Worm (Caenorhabditis elegans) whole organism, mixed stage, embryonic: ENCODE results near the gene npr-2.

Experiments used
- M03D4.4 ChIP-seq: sonication (generic microtip); optimal IDR thresholded peaks from 2 replicates; lab custom pipeline; 2017; ENCODE audit warnings: mild to moderate bottlenecking, missing genetic modification characterization, missing compliant biosample characterization
- bed-3 ChIP-seq: fragments of 200-800 bp; sonication (Bioruptor generic); optimal IDR thresholded peaks from 3 replicates; lab custom pipeline; 2018; ENCODE audit warnings: mild to moderate bottlenecking, missing genetic modification characterization, moderate library complexity, missing compliant biosample characterization
- blmp-1 ChIP-seq: fragments of 150-350 bp; optimal IDR thresholded peaks from 2 replicates; lab custom pipeline; 2014; ENCODE audit warnings: missing biosample characterization, missing genetic modification characterization
- ceh-39 ChIP-seq: fragments of 150-350 bp; optimal IDR thresholded peaks from 2 replicates; lab custom pipeline; 2014; ENCODE audit warnings: missing biosample characterization, missing genetic modification characterization
- ceh-43 ChIP-seq: fragments of 200-800 bp; sonication (Bioruptor generic); optimal IDR thresholded peaks from 2 replicates; lab custom pipeline; 2018; ENCODE audit warnings: mild to moderate bottlenecking, missing genetic modification characterization, moderate library complexity, missing compliant biosample characterization
- ceh-83 ChIP-seq: fragments of 200-800 bp; sonication (Bioruptor generic); optimal IDR thresholded peaks from 2 replicates; lab custom pipeline; 2018; ENCODE audit warnings: mild to moderate bottlenecking, missing genetic modification characterization, missing compliant biosample characterization
- ces-1 ChIP-seq: fragments of 150-350 bp; optimal IDR thresholded peaks from 2 replicates; lab custom pipeline; 2014; ENCODE audit warnings: missing biosample characterization, missing genetic modification reagents, missing genetic modification characterization
- cnd-1 ChIP-seq: fragments of 200-800 bp; sonication (Bioruptor generic); optimal IDR thresholded peaks from 2 replicates; lab custom pipeline; 2018; ENCODE audit warnings: mild to moderate bottlenecking, missing genetic modification characterization, missing compliant biosample characterization
- drap-1 ChIP-seq: fragments of 200-800 bp; sonication (Bioruptor generic); optimal IDR thresholded peaks from 3 replicates; lab custom pipeline; 2018; ENCODE audit warnings: mild to moderate bottlenecking, missing genetic modification characterization, missing compliant biosample characterization
- elt-1 ChIP-seq: sonication (generic microtip); optimal IDR thresholded peaks from 2 replicates; lab custom pipeline; 2017; ENCODE audit warnings: missing genetic modification characterization, mild to moderate bottlenecking, missing compliant biosample characterization, antibody characterized with exemption, moderate library complexity, borderline replicate concordance; ENCODE audit not compliant: insufficient read depth
- elt-3 ChIP-seq: fragments of 150-350 bp; optimal IDR thresholded peaks from 2 replicates; lab custom pipeline; 2014; ENCODE audit warnings: missing biosample characterization, missing genetic modification characterization
- flh-1 ChIP-seq: fragments of 200-800 bp; sonication (Bioruptor generic); optimal IDR thresholded peaks from 2 replicates; lab custom pipeline; 2018; ENCODE audit warnings: mild to moderate bottlenecking, missing genetic modification characterization, moderate library complexity, missing compliant biosample characterization
- ham-2 ChIP-seq: fragments of 200-800 bp; sonication (Bioruptor generic); optimal IDR thresholded peaks from 2 replicates; lab custom pipeline; 2018; ENCODE audit warnings: mild to moderate bottlenecking, missing genetic modification characterization, missing compliant biosample characterization
- hlh-1 ChIP-seq: fragments of 150-350 bp; optimal IDR thresholded peaks from 2 replicates; lab custom pipeline; 2014; ENCODE audit warnings: missing biosample characterization, missing genetic modification reagents, missing genetic modification characterization
- lin-13 ChIP-seq: fragments of 150-350 bp; optimal IDR thresholded peaks from 2 replicates; lab custom pipeline; 2014; ENCODE audit warnings: missing biosample characterization, missing genetic modification characterization
- lin-32 ChIP-seq: fragments of 200-800 bp; sonication (Bioruptor generic); optimal IDR thresholded peaks from 2 replicates; lab custom pipeline; 2018; ENCODE audit warnings: mild to moderate bottlenecking, missing genetic modification characterization, missing compliant biosample characterization
- lsy-2 ChIP-seq: fragments of 150-350 bp; optimal IDR thresholded peaks from 2 replicates; lab custom pipeline; 2014; ENCODE audit warnings: missing biosample characterization, missing genetic modification characterization
- mab-5 ChIP-seq: fragments of 150-350 bp; optimal IDR thresholded peaks from 2 replicates; lab custom pipeline; 2014; ENCODE audit warnings: missing biosample characterization, missing genetic modification characterization
- mep-1 ChIP-seq: fragments of 150-350 bp; optimal IDR thresholded peaks from 2 replicates; lab custom pipeline; 2017; ENCODE audit warnings: missing biosample characterization, missing genetic modification reagents, missing genetic modification characterization, inconsistent platforms
- mls-2 ChIP-seq: sonication (generic microtip); optimal IDR thresholded peaks from 2 replicates; lab custom pipeline; 2016; ENCODE audit warnings: mild to moderate bottlenecking, missing genetic modification characterization, moderate library complexity, missing compliant biosample characterization
- nhr-12 ChIP-seq: fragments of 150-350 bp; optimal IDR thresholded peaks from 2 replicates; lab custom pipeline; 2014; ENCODE audit warnings: missing biosample characterization, missing genetic modification characterization
- nhr-2 ChIP-seq: fragments of 150-350 bp; optimal IDR thresholded peaks from 2 replicates; lab custom pipeline; 2014; ENCODE audit warnings: missing biosample characterization, missing genetic modification characterization
- nhr-237 ChIP-seq: fragments of 150-350 bp; optimal IDR thresholded peaks from 2 replicates; lab custom pipeline; 2014; ENCODE audit warnings: missing biosample characterization, missing genetic modification characterization
- nhr-28 ChIP-seq: fragments of 150-350 bp; optimal IDR thresholded peaks from 2 replicates; lab custom pipeline; 2014; ENCODE audit warnings: missing biosample characterization, missing genetic modification characterization
- nhr-76 ChIP-seq: sonication (generic microtip); optimal IDR thresholded peaks from 2 replicates; lab custom pipeline; 2017; ENCODE audit warnings: missing biosample characterization, missing genetic modification characterization
- pha-4 ChIP-seq: fragments of 150-350 bp; optimal IDR thresholded peaks from 2 replicates; lab custom pipeline; 2018; ENCODE audit warnings: missing biosample characterization, missing genetic modification reagents, missing genetic modification characterization
- sem-2 ChIP-seq: fragments of 200-800 bp; sonication (Bioruptor generic); optimal IDR thresholded peaks from 2 replicates; lab custom pipeline; 2018; ENCODE audit warnings: mild to moderate bottlenecking, missing genetic modification characterization, missing compliant biosample characterization
- snpc-4 ChIP-seq: fragments of 150-350 bp; optimal IDR thresholded peaks from 2 replicates; lab custom pipeline; 2014; ENCODE audit warnings: missing biosample characterization, missing genetic modification characterization
- unc-120 ChIP-seq: sonication (generic microtip); optimal IDR thresholded peaks from 2 replicates; lab custom pipeline; 2017; ENCODE audit warnings: missing genetic modification characterization, missing compliant biosample characterization; ENCODE audit not compliant: poor library complexity, severe bottlenecking
- unc-39 ChIP-seq: fragments of 150-350 bp; optimal IDR thresholded peaks from 2 replicates; lab custom pipeline; 2014; ENCODE audit warnings: missing biosample characterization, missing genetic modification characterization
- unc-62 ChIP-seq: fragments of 150-350 bp; optimal IDR thresholded peaks from 2 replicates; lab custom pipeline; 2014; ENCODE audit warnings: missing biosample characterization, missing genetic modification reagents, missing genetic modification characterization
- zip-8 ChIP-seq: fragments of 150-350 bp; optimal IDR thresholded peaks from 2 replicates; lab custom pipeline; 2014; ENCODE audit warnings: missing biosample characterization, missing genetic modification characterization
- ztf-11 ChIP-seq: fragments of 150-350 bp; optimal IDR thresholded peaks from 2 replicates; lab custom pipeline; 2014; ENCODE audit warnings: missing biosample characterization, missing genetic modification characterization

The npr-2 gene

DNA sequence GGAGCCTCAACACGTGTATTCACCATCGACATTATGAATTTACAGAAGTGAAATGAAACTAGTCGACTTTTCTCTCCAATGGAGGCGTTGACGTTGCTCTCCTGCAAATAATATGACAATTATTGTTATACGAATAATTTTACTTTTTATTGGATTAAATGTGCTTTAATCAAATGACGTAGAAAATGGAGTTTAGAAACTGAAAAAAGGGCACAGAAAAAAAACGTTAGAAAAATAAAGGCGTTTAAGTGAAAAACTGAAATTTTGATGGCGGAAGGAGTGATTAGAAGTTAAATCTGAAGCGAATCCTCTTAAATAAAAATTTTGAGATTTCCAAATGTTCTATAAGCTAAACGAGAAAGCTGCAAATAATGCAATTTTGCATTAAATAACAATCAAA lies at the start of gene npr-2:
Gene npr-2, minus strand, starts transcription at position 101 of the 400 bp plus-strand sequence.
- TF ChIP-seq bed-3 (GFP tag; lab: Kevin White, UChicago) (no peak), ceh-39 (tag; lab: Kevin White, UChicago) (no peak), elt-3 (tag; lab: Kevin White, UChicago) (no peak), zip-8 (tag; lab: Kevin White, UChicago) (no peak), hlh-1 (no peak)

- TF ChIP-seq ceh-39 (tag; lab: Kevin White, UChicago) (no peak), nhr-76 (tag; lab: Kevin White, UChicago) (no peak), zip-8 (tag; lab: Kevin White, UChicago) (no peak), unc-62 (GFP tag; lab: Kevin White, UChicago) (no peak), ceh-43 (GFP tag; lab: Kevin White, UChicago) (no peak), pha-4 (tag; lab: Kevin White, UChicago) (no peak), elt-1 (tag; lab: Kevin White, UChicago) (no peak), lin-32 (GFP tag; lab: Kevin White, UChicago) (no peak), mep-1 (tag; lab: Kevin White, UChicago) (no peak), mls-2 (tag; lab: Kevin White, UChicago) (no peak), ceh-83 (GFP tag; lab: Kevin White, UChicago) (no peak), ces-1 (no peak), lin-13 (tag; lab: Kevin White, UChicago) (no peak), snpc-4 (no peak), nhr-2 (no peak), lsy-2 (tag; lab: Kevin White, UChicago) (no peak), blmp-1 (no peak)
These were observed 47.1 kb upstream of the npr-2 start for ce11 chrIV:9627033-9627432.

DNA sequence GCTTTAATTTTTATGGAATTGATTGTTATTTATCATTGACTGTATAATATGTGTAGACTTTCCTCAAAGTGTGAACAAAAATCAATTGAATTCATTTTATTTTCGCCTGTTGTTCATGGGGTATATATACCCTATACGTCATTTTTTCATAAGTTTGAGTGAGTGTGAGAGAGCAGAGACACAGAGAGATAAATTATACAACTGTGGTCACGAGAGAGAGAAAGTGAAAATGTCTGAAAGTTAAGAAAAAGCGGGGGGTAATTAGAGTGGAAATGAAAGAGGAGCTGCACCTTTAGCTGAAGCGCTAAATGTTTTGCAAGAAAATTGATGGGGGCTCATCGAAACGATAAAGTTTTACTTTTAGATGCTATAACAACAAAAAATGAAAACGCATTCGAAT lies 45.9 kb upstream of the npr-2 start:
- no peak for TF ChIP-seq flh-1 (GFP tag; lab: Kevin White, UChicago)
- no peak for TF ChIP-seq snpc-4
- no peak for TF ChIP-seq cnd-1 (tag; lab: Kevin White, UChicago)
- TF ChIP-seq ceh-83 (GFP tag; lab: Kevin White, UChicago), result no peak
- no peak for TF ChIP-seq pha-4 (tag; lab: Kevin White, UChicago)
- no peak for TF ChIP-seq ces-1
- no peak for TF ChIP-seq blmp-1
- no peak for TF ChIP-seq ztf-11 (tag; lab: Kevin White, UChicago)
- TF ChIP-seq mab-5 (tag; lab: Kevin White, UChicago), result no peak
- TF ChIP-seq lin-32 (GFP tag; lab: Kevin White, UChicago), result no peak
- no peak for TF ChIP-seq ceh-39 (tag; lab: Kevin White, UChicago)
- no peak for TF ChIP-seq nhr-2
- TF ChIP-seq elt-3 (tag; lab: Kevin White, UChicago), result no peak
- TF ChIP-seq ham-2 (GFP tag; lab: Kevin White, UChicago), result no peak
- no peak for TF ChIP-seq sem-2
- no peak for TF ChIP-seq drap-1 (GFP tag; lab: Kevin White, UChicago)
- TF ChIP-seq hlh-1, result no peak
- no peak for TF ChIP-seq mls-2 (tag; lab: Kevin White, UChicago)

DNA sequence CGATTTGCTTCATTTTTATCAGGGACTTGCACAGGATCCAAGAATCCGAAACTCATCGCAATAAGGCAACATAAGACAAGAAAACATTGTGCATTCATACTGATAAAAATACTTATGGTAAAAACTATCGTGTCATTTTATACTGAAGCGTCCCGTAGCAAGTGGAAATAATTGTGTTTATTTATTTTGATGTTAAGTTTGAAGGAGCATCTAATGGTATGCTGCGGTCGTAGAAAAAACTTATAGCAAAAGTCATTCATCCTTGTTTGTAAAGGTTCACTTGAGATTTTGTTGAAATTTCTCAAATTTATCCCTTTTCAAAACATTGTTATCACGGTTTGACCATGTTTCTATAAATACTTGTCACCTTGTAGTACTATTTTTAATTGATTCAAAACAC lies 45.1 kb upstream of the npr-2 start, which contains the start of gene W09C2.10:
Gene W09C2.10, minus strand, starts transcription at position 101 of the 400 bp plus-strand sequence.
- TF ChIP-seq lin-13 (tag; lab: Kevin White, UChicago) (no peak), elt-1 (tag; lab: Kevin White, UChicago) (no peak), nhr-237 (no peak), unc-39 (tag; lab: Kevin White, UChicago) (no peak), ceh-83 (GFP tag; lab: Kevin White, UChicago) (no peak), zip-8 (tag; lab: Kevin White, UChicago) (no peak)

- TF ChIP-seq ceh-39 (tag; lab: Kevin White, UChicago), result no peak
- no peak for TF ChIP-seq M03D4.4 (tag; lab: Kevin White, UChicago)
- no peak for TF ChIP-seq nhr-28 (tag; lab: Kevin White, UChicago)
- TF ChIP-seq nhr-12 (tag; lab: Kevin White, UChicago), result no peak
- TF ChIP-seq unc-120 (tag; lab: Kevin White, UChicago), result no peak
- TF ChIP-seq hlh-1, result no peak
- TF ChIP-seq mep-1 (tag; lab: Kevin White, UChicago), result no peak
- no peak for TF ChIP-seq elt-1 (tag; lab: Kevin White, UChicago)
- no peak for TF ChIP-seq drap-1 (GFP tag; lab: Kevin White, UChicago)
- TF ChIP-seq cnd-1 (tag; lab: Kevin White, UChicago), result no peak
- TF ChIP-seq lsy-2 (tag; lab: Kevin White, UChicago), result no peak
- TF ChIP-seq nhr-76 (tag; lab: Kevin White, UChicago), result no peak
These were observed 44.4 kb upstream of the npr-2 start, which contains the start of gene W09C2.8 for ce11 chrIV:9624275-9624674. W09C2.8 (minus strand) TSS chrIV:9624375.
